Fruit fly (Drosophila melanogaster) Kc167 (cell line): ENCODE measurements around the gene yellow-f.

Source experiments
- Myc ChIP-seq: fragments of >200 bp; optimal IDR thresholded peaks from 2 replicates; lab custom pipeline; 2017; ENCODE audit warnings: missing external identifiers
- Sin3A ChIP-seq: fragments of >200 bp; optimal IDR thresholded peaks from 2 replicates; lab custom pipeline; 2018; ENCODE audit warnings: missing external identifiers
- h ChIP-seq: fragments of >200 bp; optimal IDR thresholded peaks from 3 replicates; lab custom pipeline; 2018; ENCODE audit warnings: missing external identifiers
- insv ChIP-seq: fragments of >200 bp; optimal IDR thresholded peaks from 3 replicates; lab custom pipeline; 2018; ENCODE audit warnings: missing external identifiers
- psq ChIP-seq: fragments of >200 bp; optimal IDR thresholded peaks from 2 replicates; lab custom pipeline; 2017; ENCODE audit warnings: missing external identifiers
- ttk ChIP-seq: sonication (Bioruptor generic); optimal IDR thresholded peaks from 2 replicates; lab custom pipeline; 2017; ENCODE audit warnings: missing external identifiers

The yellow-f gene

DNA sequence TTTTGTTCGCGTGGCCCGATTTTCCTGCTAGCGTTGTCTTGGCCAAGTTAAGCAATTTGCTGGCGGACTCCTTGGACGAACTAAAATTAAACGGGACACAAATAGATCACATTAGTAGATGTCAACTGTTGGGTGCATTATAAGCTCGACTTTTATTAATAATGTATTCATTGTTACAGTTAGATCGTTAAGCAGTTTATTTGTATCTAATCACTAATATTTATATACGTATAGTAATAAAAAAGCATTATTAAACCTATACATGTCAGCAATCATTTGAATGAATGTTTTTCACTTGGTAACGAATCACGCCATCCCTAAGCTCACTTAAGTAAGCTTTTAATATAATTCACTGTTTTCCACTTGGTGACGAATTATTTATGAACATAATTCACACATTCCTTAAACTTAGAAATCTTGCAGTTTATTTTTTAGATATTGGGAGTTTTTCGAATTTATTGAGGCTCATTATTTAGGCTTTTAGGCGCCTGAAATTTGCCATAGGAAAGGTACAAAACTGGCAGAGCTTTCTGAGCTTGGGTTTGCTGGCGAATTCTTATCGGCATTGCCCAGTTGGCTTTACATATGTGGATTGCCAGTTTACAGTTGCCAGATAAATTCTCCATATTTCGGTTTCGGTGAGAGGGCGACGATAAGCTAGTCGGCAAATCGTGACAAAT, 15.5 kb downstream of the yellow-f start, which contains the start of the genes CG7381 and CG7091:
Gene CG7381, minus strand, starts transcription at position 101 of the 680 bp plus-strand sequence.
Gene CG7091, plus strand, starts transcription at position 630 of the 680 bp plus-strand sequence.
- no peak for TF ChIP-seq psq (lab: Kevin White, UChicago)
- TF ChIP-seq h (lab: Kevin White, UChicago), result no peak
- TF ChIP-seq ttk (lab: Kevin White, UChicago), result no peak
- TF ChIP-seq Myc, result no peak
- no peak for TF ChIP-seq insv (lab: Kevin White, UChicago)
- no peak for TF ChIP-seq Sin3A (lab: Kevin White, UChicago)

DNA sequence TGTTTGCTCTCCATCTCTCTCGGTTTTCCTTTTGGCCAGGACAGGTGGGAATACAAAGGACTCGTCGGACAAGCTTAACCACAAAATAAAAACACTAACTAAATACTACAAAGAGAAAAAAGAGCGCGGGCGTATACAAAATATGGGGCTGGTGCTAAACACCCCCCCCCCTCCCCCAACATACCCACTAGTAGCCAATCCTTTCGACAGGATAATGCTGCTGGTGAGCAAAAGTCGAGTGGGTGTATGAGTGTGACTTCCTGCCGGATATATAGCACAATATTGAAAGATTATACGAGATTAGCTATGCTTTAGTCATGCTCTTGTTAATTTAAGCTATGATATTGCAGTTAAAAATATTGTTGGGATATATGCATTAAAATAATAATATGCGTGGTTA, 17.8 kb downstream of the yellow-f start:
- no peak for TF ChIP-seq insv (lab: Kevin White, UChicago)
- no peak for TF ChIP-seq Sin3A (lab: Kevin White, UChicago)
- TF ChIP-seq ttk (lab: Kevin White, UChicago), result no peak
- TF ChIP-seq h (lab: Kevin White, UChicago), result no peak
- no peak for TF ChIP-seq psq (lab: Kevin White, UChicago)
- TF ChIP-seq Myc, result no peak

DNA sequence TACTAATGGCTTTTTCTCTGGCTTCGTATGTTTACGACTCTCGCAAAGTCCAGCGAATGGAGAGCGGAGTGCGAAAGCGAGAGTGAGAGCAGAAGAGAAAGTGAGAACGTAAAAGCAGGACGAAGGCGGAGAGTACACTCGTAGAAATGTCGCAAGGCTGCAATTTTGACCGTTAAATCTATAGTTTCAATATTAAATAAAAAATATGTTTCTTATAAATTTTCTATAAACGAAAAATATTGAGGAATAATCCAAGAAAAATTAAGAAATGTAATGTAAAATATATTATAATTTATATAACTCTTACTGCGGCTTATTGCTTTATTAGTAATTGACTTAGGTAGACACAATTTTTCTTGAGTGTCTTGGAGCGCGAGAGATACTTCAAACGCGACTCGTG, 18.6 kb downstream of the yellow-f start:
- TF ChIP-seq insv (lab: Kevin White, UChicago), result no peak
- TF ChIP-seq psq (lab: Kevin White, UChicago), result no peak
- TF ChIP-seq Myc, result no peak
- TF ChIP-seq ttk (lab: Kevin White, UChicago), result no peak
- no peak for TF ChIP-seq h (lab: Kevin White, UChicago)
- TF ChIP-seq Sin3A (lab: Kevin White, UChicago), result no peak

DNA sequence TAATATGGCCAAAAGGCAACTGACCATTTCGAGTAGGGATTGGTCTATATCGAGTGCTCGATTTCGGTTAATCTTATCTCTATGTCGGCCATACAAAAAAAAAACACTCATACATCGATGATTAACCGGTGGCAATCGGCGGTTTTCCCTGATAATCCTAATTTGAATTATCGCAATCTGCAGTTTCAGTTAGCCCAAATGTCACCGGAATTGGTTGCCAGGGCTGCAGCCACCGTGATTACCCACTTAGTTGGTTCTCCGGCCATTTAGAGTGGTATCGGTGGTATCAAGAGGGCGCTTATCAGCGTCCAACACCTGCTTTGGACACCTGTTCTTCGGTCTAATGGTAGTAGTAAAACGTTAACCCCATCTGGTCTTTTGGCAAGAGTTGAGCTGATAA, 20.9 kb downstream of the yellow-f start:
- TF ChIP-seq h (lab: Kevin White, UChicago), result no peak
- no peak for TF ChIP-seq psq (lab: Kevin White, UChicago)
- no peak for TF ChIP-seq Sin3A (lab: Kevin White, UChicago)
- no peak for TF ChIP-seq Myc

DNA sequence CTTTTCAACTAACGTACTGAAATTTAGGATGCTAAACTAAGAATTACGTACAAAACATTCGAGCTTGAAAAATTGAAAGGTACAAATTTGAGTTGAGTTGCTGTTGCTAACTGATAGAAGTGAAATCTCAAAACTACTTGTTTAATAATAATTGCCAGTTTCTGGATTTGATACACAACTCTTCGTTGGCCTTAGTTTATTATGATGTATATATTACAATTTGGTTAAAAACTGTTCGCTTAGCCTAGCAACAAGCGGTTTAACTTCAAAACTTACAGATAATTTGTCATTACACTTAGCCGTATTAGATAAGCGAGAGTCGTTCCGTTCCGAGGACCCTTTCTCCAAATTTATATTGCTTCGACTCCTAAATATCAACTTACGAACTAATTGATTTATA, 25.4 kb downstream of the yellow-f start, which contains the start of the genes CG14384 and grsm:
Gene CG14384, minus strand, starts transcription at position 101 of the 400 bp plus-strand sequence.
Gene grsm, minus strand, starts transcription at position 101 of the 400 bp plus-strand sequence.
- TF ChIP-seq Myc, result no peak
- no peak for TF ChIP-seq Sin3A (lab: Kevin White, UChicago)
- TF ChIP-seq ttk (lab: Kevin White, UChicago), result no peak
- TF ChIP-seq insv (lab: Kevin White, UChicago), result no peak
- no peak for TF ChIP-seq h (lab: Kevin White, UChicago)
- TF ChIP-seq psq (lab: Kevin White, UChicago), result no peak

DNA sequence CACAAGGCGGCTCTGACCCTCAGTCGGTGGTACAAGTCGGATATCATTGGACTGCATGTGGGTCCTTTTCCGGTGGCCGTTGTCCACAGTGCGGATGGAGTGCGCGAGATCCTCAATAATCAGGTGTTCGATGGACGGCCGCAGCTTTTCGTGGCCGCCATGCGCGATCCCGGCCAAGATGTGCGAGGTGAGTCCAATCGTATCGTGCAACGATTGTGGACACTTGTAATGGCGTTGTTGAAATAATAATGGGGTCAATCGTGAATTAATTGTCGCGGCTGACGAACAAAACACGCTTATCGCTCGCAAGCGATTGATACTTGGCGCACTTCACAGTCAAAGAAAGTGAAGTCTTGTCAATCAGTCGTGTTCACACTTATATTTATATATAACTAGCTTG, 29.0 kb downstream of the yellow-f start:
- TF ChIP-seq insv (lab: Kevin White, UChicago) (no peak), Myc (no peak), ttk (lab: Kevin White, UChicago) (no peak)

DNA sequence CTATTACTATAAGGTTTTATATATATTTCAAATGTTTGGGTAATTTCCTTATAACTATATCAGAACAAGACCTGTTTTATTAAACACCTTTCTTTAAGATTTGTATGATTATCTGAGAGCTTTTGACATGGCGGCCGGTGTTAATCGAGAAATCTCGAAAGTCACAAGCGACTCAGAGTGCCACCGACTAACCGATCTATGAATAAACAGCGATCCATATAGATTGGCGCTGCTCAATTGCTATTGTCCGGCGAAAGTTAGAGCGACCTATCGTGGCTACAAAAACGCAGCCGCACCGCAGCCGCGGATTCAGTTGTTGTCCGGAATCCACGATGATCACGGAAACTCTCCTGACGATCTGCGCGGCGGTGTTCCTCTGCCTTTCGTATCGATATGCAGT, 29.5 kb downstream of the yellow-f start, which contains the start of gene Cyp304a1:
Gene Cyp304a1, plus strand, starts transcription at position 301 of the 400 bp plus-strand sequence.
- no peak for TF ChIP-seq psq (lab: Kevin White, UChicago)
- no peak for TF ChIP-seq insv (lab: Kevin White, UChicago)
- TF ChIP-seq h (lab: Kevin White, UChicago), result no peak
- TF ChIP-seq Sin3A (lab: Kevin White, UChicago), result no peak
- no peak for TF ChIP-seq ttk (lab: Kevin White, UChicago)
- no peak for TF ChIP-seq Myc

DNA sequence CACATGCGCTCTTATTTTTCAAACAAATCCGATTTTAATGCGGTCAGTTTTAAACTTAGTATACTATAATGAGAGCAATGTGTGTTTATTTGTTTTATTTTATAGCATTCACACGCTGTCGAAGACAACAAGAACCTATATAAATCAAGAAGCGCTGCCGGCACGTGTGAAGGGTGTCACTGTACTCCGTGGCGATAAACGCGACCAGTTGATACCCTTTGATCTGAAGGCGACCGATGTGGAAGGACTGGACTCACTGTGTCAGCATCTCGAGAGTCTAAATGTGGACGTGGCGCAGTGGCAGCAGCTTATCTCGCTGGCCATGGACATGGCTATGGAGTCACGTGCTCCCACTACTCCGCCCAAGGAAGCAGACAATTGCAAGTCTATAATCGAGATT, 30.4 kb downstream of the yellow-f start:
- TF ChIP-seq Sin3A (lab: Kevin White, UChicago), result no peak
- TF ChIP-seq Myc, result no peak
- TF ChIP-seq h (lab: Kevin White, UChicago), result no peak
- TF ChIP-seq psq (lab: Kevin White, UChicago), result no peak
- TF ChIP-seq ttk (lab: Kevin White, UChicago), result no peak
- TF ChIP-seq insv (lab: Kevin White, UChicago), result no peak

DNA sequence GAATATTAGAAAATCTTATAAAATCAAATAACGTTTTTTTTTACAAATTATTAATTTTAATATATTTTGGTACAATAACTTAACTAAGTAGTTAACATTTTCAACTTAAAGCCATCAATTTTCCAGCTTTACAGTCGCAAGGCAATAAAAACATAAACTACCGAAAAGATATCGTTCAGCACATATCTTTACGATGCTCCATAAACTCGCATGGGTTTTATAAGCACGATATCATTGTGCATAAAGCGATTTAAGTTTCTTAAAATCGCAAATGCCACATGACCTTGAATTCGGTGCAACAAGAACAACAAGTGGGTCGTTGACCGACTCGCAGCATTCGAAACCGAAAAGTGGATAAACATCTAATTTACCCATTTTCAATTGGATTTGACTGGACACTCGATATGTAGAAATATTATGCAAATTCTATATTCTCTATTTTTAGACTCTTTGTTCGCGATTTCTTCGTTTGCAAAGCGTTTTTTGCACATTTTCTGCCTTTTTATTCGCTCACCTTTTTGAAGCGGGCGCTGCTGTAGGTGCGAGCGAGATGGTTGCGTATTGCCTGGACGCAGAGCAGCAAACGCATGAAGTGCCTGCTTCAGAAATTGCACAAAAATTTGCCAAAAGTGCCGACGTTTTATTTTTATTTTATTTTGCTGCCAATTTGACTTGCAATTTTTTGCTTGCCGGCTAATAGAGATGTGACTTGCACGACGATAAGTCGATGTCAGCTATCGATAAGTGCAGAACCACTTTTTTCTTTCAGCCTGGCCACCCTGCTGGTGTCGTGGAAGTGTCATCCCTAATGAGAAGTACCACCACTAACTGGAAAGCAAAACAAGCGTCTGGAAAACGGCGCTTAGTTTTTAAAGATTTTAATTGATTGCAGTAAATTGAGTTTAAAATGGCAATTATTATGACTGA, 31.8 kb downstream of the yellow-f start, which contains the start of gene Spc25:
Gene Spc25, plus strand, starts transcription at position 817 of the 927 bp plus-strand sequence.
- TF ChIP-seq h (lab: Kevin White, UChicago), result no peak
- TF ChIP-seq Sin3A (lab: Kevin White, UChicago), result no peak
- no peak for TF ChIP-seq insv (lab: Kevin White, UChicago)
- TF ChIP-seq psq (lab: Kevin White, UChicago), result no peak
- no peak for TF ChIP-seq Myc
- no peak for TF ChIP-seq ttk (lab: Kevin White, UChicago)

DNA sequence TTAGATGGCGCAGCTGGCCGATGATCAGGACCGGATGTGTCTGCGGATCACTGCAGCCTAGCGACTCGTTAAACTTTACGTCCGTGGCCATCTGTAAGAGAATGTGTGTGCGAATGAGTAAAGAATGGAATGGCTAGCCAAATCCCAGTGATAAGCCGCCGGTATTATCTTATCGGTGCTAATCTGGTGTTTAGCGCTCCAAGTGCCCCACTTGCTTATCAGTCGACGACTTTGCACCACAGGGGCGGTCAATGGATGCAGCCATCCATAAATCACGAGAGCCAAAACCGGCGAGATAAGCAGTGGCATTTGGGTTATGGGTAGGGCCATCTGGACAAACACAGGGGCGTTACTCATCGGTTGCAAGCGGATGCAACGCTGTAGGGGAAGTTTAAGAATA, 32.8 kb downstream of the yellow-f start:
- TF ChIP-seq ttk (lab: Kevin White, UChicago), result no peak
- no peak for TF ChIP-seq psq (lab: Kevin White, UChicago)
- no peak for TF ChIP-seq insv (lab: Kevin White, UChicago)
- no peak for TF ChIP-seq Myc
- TF ChIP-seq Sin3A (lab: Kevin White, UChicago), result no peak
- TF ChIP-seq h (lab: Kevin White, UChicago), result no peak

DNA sequence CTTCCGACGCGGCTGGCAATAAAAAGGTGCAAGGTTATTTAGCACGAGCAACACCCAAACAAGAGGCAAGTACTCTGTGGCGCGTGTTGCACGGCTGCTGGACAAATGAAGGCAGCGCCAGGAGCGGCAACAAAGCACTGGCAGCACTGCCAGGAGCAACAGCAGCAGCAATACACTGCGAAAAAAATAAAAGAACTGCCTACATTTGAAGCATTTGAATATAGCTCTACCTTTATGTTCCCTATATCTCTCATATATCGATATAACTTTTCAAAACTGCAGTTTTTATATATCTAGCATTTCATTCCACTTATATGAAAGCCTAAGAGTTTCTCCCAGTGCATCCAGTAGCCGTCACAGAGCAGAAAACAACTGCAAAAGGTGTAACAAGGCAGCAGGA, 35.6 kb downstream of the yellow-f start:
- TF ChIP-seq Myc, result no peak
- no peak for TF ChIP-seq h (lab: Kevin White, UChicago)
- no peak for TF ChIP-seq Sin3A (lab: Kevin White, UChicago)
- no peak for TF ChIP-seq insv (lab: Kevin White, UChicago)
- TF ChIP-seq ttk (lab: Kevin White, UChicago), result no peak
- TF ChIP-seq psq (lab: Kevin White, UChicago), result no peak
